Worm (Caenorhabditis elegans) whole organism, L4 larva: ENCODE results near the gene ppat-1.

Source experiments
- ceh-82 ChIP-seq: sonication (generic microtip); optimal IDR thresholded peaks from 2 replicates; lab custom pipeline; 2017; ENCODE audit warnings: missing biosample characterization, missing genetic modification characterization
- egl-27 ChIP-seq: sonication (generic microtip); optimal IDR thresholded peaks from 3 replicates; lab custom pipeline; 2017; ENCODE audit warnings: missing biosample characterization, missing genetic modification reagents, missing genetic modification characterization
- hlh-30 ChIP-seq: sonication (generic microtip); optimal IDR thresholded peaks from 2 replicates; lab custom pipeline; 2017; ENCODE audit warnings: antibody characterized with exemption, mild to moderate bottlenecking, missing genetic modification characterization, missing compliant biosample characterization; ENCODE audit not compliant: insufficient read depth
- snpc-4 ChIP-seq: fragments of 150-350 bp; optimal IDR thresholded peaks from 2 replicates; lab custom pipeline; 2014; ENCODE audit warnings: missing biosample characterization, missing genetic modification characterization
- ztf-11 ChIP-seq: fragments of 150-350 bp; optimal IDR thresholded peaks from 2 replicates; lab custom pipeline; 2014; ENCODE audit warnings: missing biosample characterization, missing genetic modification characterization

DNA sequence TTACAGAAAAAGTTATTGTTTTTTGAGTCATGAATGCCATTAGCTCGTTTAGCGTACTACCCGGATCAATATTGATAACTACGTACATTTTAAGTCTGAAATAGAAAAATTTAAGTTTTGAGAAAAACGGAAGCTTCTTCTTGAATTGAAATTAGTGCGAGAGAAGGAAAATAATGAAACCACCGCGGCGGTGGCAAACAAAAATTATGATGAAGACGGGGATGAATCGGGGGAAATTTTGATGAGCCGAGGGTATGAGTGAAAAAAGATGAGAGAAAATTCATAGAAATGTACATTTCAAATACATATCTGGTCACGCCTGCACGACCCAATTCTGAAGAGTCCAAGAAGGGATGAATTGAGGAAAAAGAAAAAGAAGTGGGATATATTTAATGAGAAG lies 23.8 kb upstream of the ppat-1 start, which contains the start of gene T23F11.4:
- TF ChIP-seq snpc-4 (no peak), egl-27 (tag; lab: Kevin White, UChicago) (no peak), hlh-30 (no peak), ceh-82 (no peak), ztf-11 (no peak)
